Worm (Caenorhabditis elegans): ENCODE results near the gene rnh-2.

- TF ChIP-seq spr-3 (GFP tag; optimal IDR thresholded peaks at IDR 0.05) (no peak), lin-13 (GFP tag; optimal IDR thresholded peaks at IDR 0.05) (no peak)
Measured at ce11 chrII:8554568-8554967, 37.6 kb downstream of the rnh-2 start.
